Fruit fly (Drosophila melanogaster): ENCODE results near the gene CG4004.

dm6 chrX:12777195-12777594, 33.2 kb downstream of the CG4004 start:
- TF ChIP-seq EcR (GFP tag; optimal IDR thresholded peaks at IDR 0.05) (no peak), Ets98B (GFP tag; IDR thresholded peaks at IDR 0.05) (no peak), CG14655 (GFP tag; optimal IDR thresholded peaks at IDR 0.05) (no peak), CG34367 (tag; optimal IDR thresholded peaks at IDR 0.05) (no peak), CG4496 (GFP tag; IDR thresholded peaks at IDR 0.05) (no peak), D1 (tag; optimal IDR thresholded peaks at IDR 0.05) (no peak), CG8159 (tag; optimal IDR thresholded peaks at IDR 0.05) (no peak)

Data from whole organism, pupa.